Fruit fly (Drosophila melanogaster): ENCODE data around the gene CG14431.
A peak's percentile ranks its signal among the peaks of the same experiment; 100 is the strongest.

CG14431 gene

dm6 chrX:6908078-6908477, at the start of gene CG14431:
Gene CG14431 (plus strand): TSS chrX:6908277.
- no peak for TF ChIP-seq noc (tag; optimal IDR thresholded peaks at IDR 0.05)

dm6 chrX:6859245-6859644, 48.8 kb upstream of the CG14431 start:
- TF ChIP-seq noc (tag; optimal IDR thresholded peaks at IDR 0.05) = no peak

dm6 chrX:6859756-6860412, 48.2 kb upstream of the CG14431 start:
- peak; percentile 71 for TF ChIP-seq noc (tag; optimal IDR thresholded peaks at IDR 0.05)

- TF ChIP-seq noc (tag; optimal IDR thresholded peaks at IDR 0.05) = no peak
Observed at dm6 chrX:6860413-6861089, 47.5 kb upstream of the CG14431 start.

DNA sequence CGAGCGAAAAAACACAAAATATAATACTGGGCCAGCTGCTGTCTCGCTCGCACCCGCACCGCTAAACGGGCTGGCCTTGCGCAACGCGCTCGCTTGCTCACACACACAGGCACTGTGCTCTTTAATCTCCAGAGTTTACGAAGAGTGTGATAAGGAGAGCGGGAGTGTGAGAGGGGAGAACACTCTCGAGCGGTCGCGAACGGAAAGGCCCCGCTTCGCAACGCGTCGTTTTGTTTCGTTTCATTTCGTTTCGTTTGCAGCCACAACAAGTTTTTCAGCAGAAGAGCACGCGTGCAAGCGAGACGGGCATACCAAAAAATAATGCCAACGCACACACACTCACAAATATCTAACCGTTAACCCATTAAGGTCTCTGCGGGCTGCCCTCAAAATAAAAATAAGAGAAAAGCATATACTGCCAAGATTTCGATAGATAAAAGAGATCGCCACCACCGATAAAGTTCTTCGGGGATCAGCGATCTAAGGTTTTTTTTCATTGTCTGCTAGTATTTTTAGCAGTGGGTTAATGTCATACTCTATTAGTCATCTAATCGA, 46.5 kb upstream of the CG14431 start:
- TF ChIP-seq noc (tag; optimal IDR thresholded peaks at IDR 0.05) = peak; percentile 81

dm6 chrX:6862521-6863288, 45.4 kb upstream of the CG14431 start:
- TF ChIP-seq noc (tag; optimal IDR thresholded peaks at IDR 0.05) = no peak

- peak; percentile 97 for TF ChIP-seq noc (tag; optimal IDR thresholded peaks at IDR 0.05)
Observed at dm6 chrX:6863289-6863938, 44.7 kb upstream of the CG14431 start, which contains the start of gene CG43736. Gene CG43736 (plus strand): TSS chrX:6863888.

- no peak for TF ChIP-seq noc (tag; optimal IDR thresholded peaks at IDR 0.05)
Observed at dm6 chrX:6865039-6865438, 43.0 kb upstream of the CG14431 start.

- no peak for TF ChIP-seq noc (tag; optimal IDR thresholded peaks at IDR 0.05)
Observed at dm6 chrX:6866040-6866439, 42.0 kb upstream of the CG14431 start.

dm6 chrX:6866764-6867163, 41.3 kb upstream of the CG14431 start:
- TF ChIP-seq noc (tag; optimal IDR thresholded peaks at IDR 0.05) = no peak

- TF ChIP-seq noc (tag; optimal IDR thresholded peaks at IDR 0.05) = peak; percentile 33
Observed at dm6 chrX:6867175-6868023, 40.7 kb upstream of the CG14431 start, which contains the start of gene CG14434. Gene CG14434 (minus strand): TSS chrX:6867194.

DNA sequence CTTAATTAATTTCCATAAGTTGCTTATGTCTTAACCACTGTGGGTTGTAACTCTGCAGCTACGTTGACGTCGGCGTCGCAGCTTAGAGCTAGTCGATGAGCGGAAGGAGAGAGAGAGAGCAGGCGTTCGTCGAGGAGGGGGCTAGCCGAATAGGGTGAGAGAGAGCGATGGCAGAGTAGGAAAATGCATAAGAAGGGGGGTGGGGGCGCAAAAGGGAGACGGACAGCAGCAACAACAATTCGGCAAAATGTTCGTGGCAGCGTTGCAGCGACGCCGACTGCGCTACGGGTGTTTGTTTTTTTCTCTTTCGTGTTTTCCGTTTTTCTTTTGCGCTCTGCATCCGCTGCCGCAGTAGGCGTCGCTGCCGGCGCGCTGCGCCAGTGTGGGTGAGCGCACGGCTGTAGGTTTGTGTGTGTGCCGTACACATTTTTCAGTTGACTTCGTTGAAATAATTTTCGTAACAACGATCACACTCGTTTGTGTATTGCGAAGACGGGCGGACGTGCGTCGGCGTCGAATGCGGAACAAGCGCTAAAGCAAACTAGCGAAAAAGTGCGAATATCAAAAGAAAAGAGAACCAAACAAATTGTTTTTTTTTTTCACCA, 40.0 kb upstream of the CG14431 start:
- no peak for TF ChIP-seq noc (tag; optimal IDR thresholded peaks at IDR 0.05)

DNA sequence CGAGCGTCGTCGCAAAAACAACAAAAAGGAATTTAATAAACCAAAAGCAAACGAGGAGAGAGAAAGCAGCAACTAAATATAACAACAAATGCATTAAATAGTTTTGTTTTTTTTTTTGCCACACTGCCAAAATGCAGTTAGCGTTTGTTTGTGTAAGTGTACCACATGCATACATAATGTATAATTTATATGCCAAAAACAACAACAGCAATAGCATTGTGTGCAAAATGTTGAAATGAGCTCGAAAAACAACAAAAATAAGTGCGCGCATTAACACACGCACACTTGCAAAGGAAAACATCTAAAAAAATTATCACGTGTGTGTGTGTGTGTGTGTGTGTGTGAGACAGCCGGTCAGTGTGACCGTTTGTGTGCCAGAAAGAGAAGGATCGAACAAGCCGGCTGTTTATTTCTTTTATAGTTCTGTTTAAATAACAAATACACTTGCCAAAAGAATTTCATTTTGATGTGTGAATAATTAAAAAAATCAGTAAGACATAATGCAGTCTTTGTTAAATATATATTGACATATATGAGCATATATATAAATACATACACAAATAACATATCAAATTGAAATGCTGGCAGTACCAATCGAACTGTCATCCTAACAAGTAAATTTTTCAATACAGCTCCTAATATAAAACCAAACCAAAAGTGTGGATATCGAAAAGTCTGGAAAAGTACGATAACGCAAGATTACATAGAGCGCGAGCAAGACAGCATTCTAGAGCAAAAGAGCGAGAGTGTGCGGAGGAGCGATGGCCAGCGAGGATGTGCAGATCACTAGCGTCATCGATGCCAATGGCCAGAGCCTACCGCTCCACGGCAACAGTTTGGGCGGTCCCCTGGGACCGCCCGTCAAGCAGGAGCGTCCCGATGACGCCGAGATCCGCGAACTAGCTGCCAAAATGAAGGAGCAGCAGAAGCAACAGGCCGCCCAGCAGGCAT, 39.2 kb upstream of the CG14431 start:
- no peak for TF ChIP-seq noc (tag; optimal IDR thresholded peaks at IDR 0.05)

Measured in whole organism, larva.